Fruit fly (Drosophila melanogaster) whole organism, embryonic: ENCODE measurements around the gene CheB98a.

Experiments used
- CG11085 ChIP-seq: fragments of 200-800 bp; sonication (Bioruptor generic); IDR thresholded peaks from 2 replicates; pipeline ENCODE4 v1.3.6; 2022; ENCODE audit warnings: missing biosample characterization, missing genetic modification characterization
- CG11456 ChIP-seq: fragments of 200-800 bp; sonication (Bioruptor generic); IDR thresholded peaks from 3 replicates; pipeline ENCODE4 v1.3.6; 2022; ENCODE audit warnings: missing biosample characterization, missing genetic modification characterization
- CG12942 ChIP-seq: fragments of 200-800 bp; sonication (Bioruptor generic); optimal IDR thresholded peaks from 3 replicates; lab custom pipeline; 2016; ENCODE audit warnings: missing biosample characterization, missing genetic modification characterization
- CG13775 ChIP-seq: fragments of 200-800 bp; sonication (Bioruptor generic); optimal IDR thresholded peaks from 3 replicates; lab custom pipeline; 2017; ENCODE audit warnings: missing biosample characterization, mild to moderate bottlenecking, missing genetic modification characterization
- CG13894 ChIP-seq: fragments of 200-800 bp; sonication (Bioruptor generic); optimal IDR thresholded peaks from 3 replicates; lab custom pipeline; 2018; ENCODE audit warnings: missing biosample characterization, mild to moderate bottlenecking, missing genetic modification characterization, moderate library complexity
- CG16779 ChIP-seq: fragments of 200-800 bp; sonication (Bioruptor generic); IDR thresholded peaks from 2 replicates; pipeline ENCODE4 v1.3.6; 2022; ENCODE audit warnings: missing biosample characterization, missing genetic modification characterization
- CG32532 ChIP-seq: fragments of 200-800 bp; sonication (Bioruptor generic); IDR thresholded peaks from 2 replicates; pipeline ENCODE4 v1.3.6; 2022; ENCODE audit warnings: missing biosample characterization, missing genetic modification characterization
- CG33213 ChIP-seq: fragments of 200-800 bp; sonication (Bioruptor generic); optimal IDR thresholded peaks from 3 replicates; lab custom pipeline; 2016; ENCODE audit warnings: missing biosample characterization, missing genetic modification characterization
- CG4424 ChIP-seq: fragments of 200-800 bp; sonication (Bioruptor generic); optimal IDR thresholded peaks from 3 replicates; lab custom pipeline; 2016; ENCODE audit warnings: missing biosample characterization, missing genetic modification characterization
- CG5953 ChIP-seq: fragments of 200-800 bp; sonication (Bioruptor generic); IDR thresholded peaks from 2 replicates; pipeline ENCODE4 v1.3.6; 2022; ENCODE audit warnings: missing biosample characterization, missing genetic modification characterization
- CG6854 ChIP-seq: fragments of 200-800 bp; sonication (Bioruptor generic); optimal IDR thresholded peaks from 3 replicates; lab custom pipeline; 2017; ENCODE audit warnings: missing biosample characterization, mild to moderate bottlenecking, missing genetic modification characterization
- CG7839 ChIP-seq: fragments of 200-800 bp; sonication (Bioruptor generic); optimal IDR thresholded peaks from 3 replicates; lab custom pipeline; 2018; ENCODE audit warnings: missing biosample characterization, mild to moderate bottlenecking, missing genetic modification characterization, moderate library complexity
- CG8290 ChIP-seq, 3 experiments: fragments of 200-800 bp; sonication (Bioruptor generic); optimal IDR thresholded peaks; 2 replicates each; lab custom pipeline; 2016 to 2019; ENCODE audit warnings: missing biosample characterization in 3 of 3, missing genetic modification characterization in 3 of 3, mild to moderate bottlenecking in 2 of 3, moderate library complexity in 1 of 3
- CG8359 ChIP-seq: fragments of 200-800 bp; sonication (Bioruptor generic); optimal IDR thresholded peaks from 2 replicates; lab custom pipeline; 2017; ENCODE audit warnings: missing biosample characterization, mild to moderate bottlenecking, missing genetic modification characterization, borderline replicate concordance
- CG9817 ChIP-seq: fragments of 200-800 bp; sonication (Bioruptor generic); optimal IDR thresholded peaks from 2 replicates; lab custom pipeline; 2018; ENCODE audit warnings: missing biosample characterization, mild to moderate bottlenecking, missing genetic modification characterization, moderate library complexity
- CoRest ChIP-seq: fragments of 200-800 bp; sonication (Bioruptor generic); optimal IDR thresholded peaks from 3 replicates; lab custom pipeline; 2018; ENCODE audit warnings: missing biosample characterization, mild to moderate bottlenecking, missing genetic modification characterization, moderate library complexity
- D19B ChIP-seq: fragments of 200-800 bp; sonication (Bioruptor generic); optimal IDR thresholded peaks from 2 replicates; lab custom pipeline; 2017; ENCODE audit warnings: missing biosample characterization, mild to moderate bottlenecking, missing genetic modification characterization
- Doc3 ChIP-seq: fragments of 200-800 bp; sonication (Bioruptor generic); IDR thresholded peaks from 3 replicates; pipeline ENCODE4 v1.3.6; 2022; ENCODE audit warnings: missing biosample characterization, missing genetic modification characterization; ENCODE audit not compliant: partially characterized antibody
- Eip74EF ChIP-seq, 2 experiments: fragments of 200-800 bp in 1 of 2; fragments of >200 bp in 1 of 2; sonication (Bioruptor generic) in 1 of 2; optimal IDR thresholded peaks; 2 replicates each; lab custom pipeline; 2017 to 2019; ENCODE audit warnings: missing biosample characterization in 2 of 2, missing genetic modification characterization in 2 of 2, mild to moderate bottlenecking in 1 of 2, moderate library complexity in 1 of 2
- Ets97D ChIP-seq: fragments of 200-800 bp; sonication (Bioruptor generic); optimal IDR thresholded peaks from 3 replicates; lab custom pipeline; 2016; ENCODE audit warnings: missing biosample characterization, missing genetic modification characterization
- Fer2 ChIP-seq: fragments of 200-800 bp; sonication (Bioruptor generic); optimal IDR thresholded peaks from 2 replicates; lab custom pipeline; 2018; ENCODE audit warnings: missing biosample characterization, mild to moderate bottlenecking, missing genetic modification characterization, moderate library complexity
- Lhr ChIP-seq: fragments of 200-800 bp; sonication (Bioruptor generic); optimal IDR thresholded peaks from 3 replicates; lab custom pipeline; 2017; ENCODE audit warnings: mild to moderate bottlenecking, missing biosample characterization, missing genetic modification reagents, missing genetic modification characterization
- Oli ChIP-seq: fragments of 200-800 bp; sonication (Bioruptor generic); optimal IDR thresholded peaks from 2 replicates; lab custom pipeline; 2018; ENCODE audit warnings: missing biosample characterization, mild to moderate bottlenecking, missing genetic modification characterization, moderate library complexity
- Ravus ChIP-seq: fragments of 200-800 bp; sonication (Bioruptor generic); IDR thresholded peaks from 2 replicates; pipeline ENCODE4 v1.3.6; 2022; ENCODE audit warnings: missing biosample characterization, missing genetic modification characterization
- Side ChIP-seq: fragments of 200-800 bp; sonication (Bioruptor generic); optimal IDR thresholded peaks from 2 replicates; lab custom pipeline; 2016; ENCODE audit warnings: missing biosample characterization, missing genetic modification characterization
- Ssrp ChIP-seq: fragments of 200-800 bp; sonication (Bioruptor generic); optimal IDR thresholded peaks from 2 replicates; lab custom pipeline; 2018; ENCODE audit warnings: missing biosample characterization, mild to moderate bottlenecking, missing genetic modification characterization, moderate library complexity
- Xrp1 ChIP-seq: fragments of 200-800 bp; sonication (Bioruptor generic); IDR thresholded peaks from 2 replicates; pipeline ENCODE4 v1.3.6; 2022; ENCODE audit warnings: missing biosample characterization, missing genetic modification characterization
- YL-1 ChIP-seq: fragments of 200-800 bp; sonication (Bioruptor generic); optimal IDR thresholded peaks from 3 replicates; lab custom pipeline; 2017; ENCODE audit warnings: missing biosample characterization, mild to moderate bottlenecking, missing genetic modification characterization
- ase ChIP-seq: fragments of 200-800 bp; sonication (Bioruptor generic); IDR thresholded peaks from 3 replicates; pipeline ENCODE4 v1.3.6; 2022; ENCODE audit warnings: missing biosample characterization, missing genetic modification characterization
- ato ChIP-seq: fragments of 200-800 bp; sonication (Bioruptor generic); IDR thresholded peaks from 2 replicates; pipeline ENCODE4 v1.3.6; 2022; ENCODE audit warnings: missing biosample characterization, missing genetic modification characterization; ENCODE audit not compliant: partially characterized antibody
- btn ChIP-seq: fragments of 200-800 bp; sonication (Bioruptor generic); optimal IDR thresholded peaks from 2 replicates; lab custom pipeline; 2016; ENCODE audit warnings: missing biosample characterization, missing genetic modification characterization
- dan ChIP-seq: fragments of 200-800 bp; sonication (Bioruptor generic); IDR thresholded peaks from 2 replicates; pipeline ENCODE4 v1.3.6; 2022; ENCODE audit warnings: missing biosample characterization, missing genetic modification characterization
- danr ChIP-seq: fragments of 200-800 bp; sonication (Bioruptor generic); IDR thresholded peaks from 2 replicates; pipeline ENCODE4 v1.3.6; 2022; ENCODE audit warnings: missing biosample characterization, missing genetic modification characterization
- eve ChIP-seq, 2 experiments: fragments of >200 bp; optimal IDR thresholded peaks; 2 replicates each; lab custom pipeline; 2017; ENCODE audit warnings: missing biosample characterization in 2 of 2, missing genetic modification characterization in 2 of 2
- ham ChIP-seq: fragments of 200-800 bp; sonication (Bioruptor generic); IDR thresholded peaks from 2 replicates; pipeline ENCODE4 v1.3.6; 2022; ENCODE audit warnings: missing biosample characterization, missing genetic modification characterization
- insv ChIP-seq, 2 experiments: fragments of 200-800 bp; sonication (Bioruptor generic); optimal IDR thresholded peaks; 3 replicates each; lab custom pipeline; 2016 to 2018; ENCODE audit warnings: missing biosample characterization in 2 of 2, missing genetic modification characterization in 2 of 2
- mam ChIP-seq: fragments of 200-800 bp; sonication (Bioruptor generic); optimal IDR thresholded peaks from 3 replicates; lab custom pipeline; 2016; ENCODE audit warnings: missing biosample characterization, missing genetic modification characterization
- nom ChIP-seq: fragments of 200-800 bp; sonication (Bioruptor generic); optimal IDR thresholded peaks from 2 replicates; lab custom pipeline; 2017; ENCODE audit warnings: missing biosample characterization, missing genetic modification characterization, mild to moderate bottlenecking, moderate library complexity, missing genetic modification reagents
- onecut ChIP-seq: fragments of 200-800 bp; sonication (Bioruptor generic); IDR thresholded peaks from 2 replicates; pipeline ENCODE4 v1.3.6; 2022; ENCODE audit warnings: missing biosample characterization, missing genetic modification characterization
- psq ChIP-seq: fragments of 200-800 bp; sonication (Bioruptor generic); optimal IDR thresholded peaks from 2 replicates; lab custom pipeline; 2017; ENCODE audit warnings: missing biosample characterization, missing genetic modification characterization
- rib ChIP-seq: fragments of 200-800 bp; sonication (Bioruptor generic); IDR thresholded peaks from 2 replicates; pipeline ENCODE4 v1.3.6; 2022; ENCODE audit warnings: missing biosample characterization, missing genetic modification characterization
- salm ChIP-seq: fragments of 200-800 bp; sonication (Bioruptor generic); optimal IDR thresholded peaks from 2 replicates; lab custom pipeline; 2018; ENCODE audit warnings: missing biosample characterization, mild to moderate bottlenecking, missing genetic modification characterization
- slp2 ChIP-seq: fragments of 200-800 bp; sonication (Bioruptor generic); optimal IDR thresholded peaks from 2 replicates; lab custom pipeline; 2016; ENCODE audit warnings: missing biosample characterization, missing genetic modification characterization
- trh ChIP-seq: fragments of 200-800 bp; sonication (Bioruptor generic); optimal IDR thresholded peaks from 2 replicates; lab custom pipeline; 2016; ENCODE audit warnings: missing biosample characterization, missing genetic modification characterization
- ttk ChIP-seq: fragments of 200-800 bp; sonication (Bioruptor generic); IDR thresholded peaks from 2 replicates; pipeline ENCODE4 v2.1.2; 2022; ENCODE audit warnings: missing biosample characterization, missing genetic modification characterization
- unpg ChIP-seq: fragments of 200-800 bp; sonication (Bioruptor generic); optimal IDR thresholded peaks from 3 replicates; lab custom pipeline; 2018; ENCODE audit warnings: missing biosample characterization, mild to moderate bottlenecking, missing genetic modification characterization, moderate library complexity
- wek ChIP-seq: fragments of 200-800 bp; sonication (Bioruptor generic); optimal IDR thresholded peaks from 3 replicates; lab custom pipeline; 2018; ENCODE audit warnings: missing biosample characterization, mild to moderate bottlenecking, missing genetic modification characterization, moderate library complexity
- z ChIP-seq: fragments of 200-800 bp; sonication (Bioruptor generic); IDR thresholded peaks from 3 replicates; pipeline ENCODE4 v1.3.6; 2022; ENCODE audit warnings: missing biosample characterization, missing genetic modification characterization
- zen ChIP-seq: fragments of 200-800 bp; sonication (Bioruptor generic); optimal IDR thresholded peaks from 3 replicates; lab custom pipeline; 2018; ENCODE audit warnings: missing biosample characterization, mild to moderate bottlenecking, missing genetic modification characterization, moderate library complexity

The CheB98a gene

dm6 chr3R:28811677-28812465, 5.4 kb downstream of the CheB98a start, which contains the start of gene Prp39 (continued):
- no peak for TF ChIP-seq CG7839 (tag; lab: Kevin White, UChicago)
- TF ChIP-seq CG8290 (GFP tag; optimal IDR thresholded peaks at IDR 0.05; lab: Kevin White, UChicago): no peak
- TF ChIP-seq CG8290 (tag; optimal IDR thresholded peaks at IDR 0.05; lab: Kevin White, UChicago): no peak
- peak; percentile 46; the same call in 1 of the 2 replicates for TF ChIP-seq ttk (GFP tag; lab: Robert Waterston, UW)
- TF ChIP-seq zen: no peak
- no peak for TF ChIP-seq insv (GFP tag; optimal IDR thresholded peaks at IDR 0.05; lab: Kevin White, UChicago)
- TF ChIP-seq Doc3 (GFP tag; lab: Robert Waterston, UW): peak; percentile 80
- TF ChIP-seq CG9817 (tag; lab: Kevin White, UChicago): no peak
- no peak for TF ChIP-seq wek
- TF ChIP-seq unpg (GFP tag; lab: Kevin White, UChicago): no peak
- TF ChIP-seq CG16779: no peak
- no peak for TF ChIP-seq CG5953 (GFP tag; lab: Robert Waterston, UW)
- TF ChIP-seq CoRest (tag; lab: Kevin White, UChicago): peak; percentile 32
- TF ChIP-seq psq (GFP tag; lab: Kevin White, UChicago): no peak
- no peak for TF ChIP-seq Oli (tag; lab: Kevin White, UChicago)
- TF ChIP-seq ase (GFP tag; lab: Robert Waterston, UW): peak; percentile 22; the same call in 1 of the 3 replicates
- TF ChIP-seq CG11456 (GFP tag; lab: Robert Waterston, UW): 0 out of 3 replicates have a peak, but pooled peaks have one; percentile 47
- peak; percentile 49; the same call in 1 of the 2 replicates for TF ChIP-seq CG32532 (GFP tag; lab: Robert Waterston, UW)
- TF ChIP-seq salm (tag; lab: Kevin White, UChicago): no peak
- TF ChIP-seq mam (GFP tag; lab: Kevin White, UChicago): no peak
- no peak for TF ChIP-seq CG33213 (GFP tag; lab: Kevin White, UChicago)
- TF ChIP-seq CG13775 (GFP tag; lab: Kevin White, UChicago): peak; percentile 14
- no peak for TF ChIP-seq CG6854 (GFP tag; lab: Kevin White, UChicago)
- peak; percentile 54 for TF ChIP-seq YL-1
- no peak for TF ChIP-seq Side (GFP tag; lab: Kevin White, UChicago)
- no peak for TF ChIP-seq danr
- peak; percentile 54; the same call in 1 of the 2 replicates for TF ChIP-seq Xrp1 (GFP tag; lab: Robert Waterston, UW)
- TF ChIP-seq btn: no peak
- no peak for TF ChIP-seq Eip74EF (GFP tag; optimal IDR thresholded peaks at IDR 0.05; lab: Kevin White, UChicago)
- TF ChIP-seq Ets97D (GFP tag; lab: Kevin White, UChicago): no peak
- peak; percentile 51; the same call in 1 of the 2 replicates for TF ChIP-seq ato (GFP tag; lab: Robert Waterston, UW)
- TF ChIP-seq z: no peak
- TF ChIP-seq Lhr (GFP tag; lab: Kevin White, UChicago): no peak
- no peak for TF ChIP-seq D19B (GFP tag; lab: Kevin White, UChicago)
- TF ChIP-seq eve (GFP tag; optimal IDR thresholded peaks at IDR 0.05; lab: Kevin White, UChicago): no peak
- TF ChIP-seq Ravus: no peak
- peak; percentile 40 for TF ChIP-seq CG4424 (GFP tag; lab: Kevin White, UChicago)
- no peak for TF ChIP-seq CG8359
- no peak for TF ChIP-seq CG11085
- no peak for TF ChIP-seq trh (GFP tag; lab: Kevin White, UChicago)
- TF ChIP-seq Ssrp: no peak
- TF ChIP-seq CG13894: no peak
- no peak for TF ChIP-seq ham (GFP tag; lab: Robert Waterston, UW)
- TF ChIP-seq CG12942 (GFP tag; lab: Kevin White, UChicago): no peak
- TF ChIP-seq slp2 (GFP tag; lab: Kevin White, UChicago): no peak
- TF ChIP-seq Fer2 (tag; lab: Kevin White, UChicago): no peak
- TF ChIP-seq dan (GFP tag; lab: Robert Waterston, UW): no peak
- no peak for TF ChIP-seq nom (GFP tag; lab: Kevin White, UChicago)
- no peak for TF ChIP-seq onecut (GFP tag; lab: Robert Waterston, UW)
- no peak for TF ChIP-seq rib (GFP tag; lab: Robert Waterston, UW)
